Worm (Caenorhabditis elegans): Measurements from ENCODE around the gene irld-36.

- TF ChIP-seq hnd-1 (tag; optimal IDR thresholded peaks at IDR 0.05) (no peak), F13C5.2 (tag; optimal IDR thresholded peaks at IDR 0.05) (no peak), sea-1 (GFP tag; conservative IDR thresholded peaks at IDR 0.05) (no peak), aly-1 (tag; optimal IDR thresholded peaks at IDR 0.05) (no peak), ama-1 (optimal IDR thresholded peaks at IDR 0.05) (no peak), ets-7 (tag; optimal IDR thresholded peaks at IDR 0.05) (no peak), hmg-4 (GFP tag; optimal IDR thresholded peaks at IDR 0.05) (no peak), flt-1 (GFP tag; IDR thresholded peaks at IDR 0.05) (no peak)
Measured at ce11 chrII:1703363-1703762, 24.2 kb downstream of the irld-36 start, which contains the start of gene fbxb-47.

Measured in whole organism, early embryonic.